Fruit fly (Drosophila melanogaster) whole organism: Measurements from ENCODE around the gene CG2955.

Source experiments
- CG8478 ChIP-seq: fragments of >200 bp; optimal IDR thresholded peaks from 2 replicates; lab custom pipeline; 2018; ENCODE audit warnings: inconsistent platforms
- Dll ChIP-seq: fragments of >200 bp; optimal IDR thresholded peaks from 2 replicates; lab custom pipeline; 2017
- EcR ChIP-seq, 2 experiments: fragments of >200 bp; optimal IDR thresholded peaks; 2 replicates each; lab custom pipeline; 2017; ENCODE audit warnings: missing biosample characterization in 2 of 2, missing genetic modification characterization in 2 of 2, missing genetic modification reagents in 2 of 2
- pan ChIP-seq: fragments of >200 bp; optimal IDR thresholded peaks from 2 replicates; lab custom pipeline; 2017
- psq ChIP-seq: fragments of >200 bp; optimal IDR thresholded peaks from 2 replicates; lab custom pipeline; 2017
- usp ChIP-seq: fragments of >200 bp; optimal IDR thresholded peaks from 2 replicates; lab custom pipeline; 2017; ENCODE audit warnings: missing biosample characterization, missing genetic modification characterization, mixed read lengths

DNA sequence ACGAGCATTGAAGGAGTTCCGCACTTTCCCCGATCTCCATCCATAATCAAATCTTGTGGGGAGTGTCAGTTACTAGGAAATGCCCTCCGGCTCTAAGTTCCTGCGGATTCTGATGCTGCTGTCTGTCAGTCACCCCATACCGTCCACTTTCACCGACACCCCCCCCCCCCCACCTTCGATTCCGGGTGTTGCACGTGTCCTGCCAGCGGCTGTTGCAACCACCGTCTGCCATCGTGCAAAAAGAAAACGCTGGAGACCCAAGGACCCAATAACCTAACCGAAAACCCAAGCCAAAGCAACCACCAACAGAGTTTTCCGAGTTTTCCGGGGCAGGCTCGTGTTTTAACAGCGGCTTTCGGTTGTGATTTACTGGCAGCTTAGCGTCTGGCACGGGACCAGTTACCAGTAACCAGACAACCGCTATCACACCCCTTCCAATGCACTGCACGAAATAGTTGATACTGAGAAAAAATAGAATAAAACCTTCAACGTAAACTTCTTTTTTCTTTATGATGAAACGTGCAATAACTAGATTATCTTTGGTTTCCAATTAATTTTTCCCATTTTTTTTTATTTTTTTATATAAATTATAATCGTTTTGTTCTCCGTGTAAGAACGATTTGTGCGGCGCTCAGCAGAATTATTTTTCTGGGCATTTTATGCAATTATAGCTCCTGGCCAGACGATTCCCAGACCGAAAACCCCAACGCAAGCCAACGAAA lies 24.3 kb upstream of the CG2955 start:
- TF ChIP-seq psq (lab: Kevin White, UChicago) (no peak), Dll (lab: Kevin White, UChicago) (no peak), pan (lab: Kevin White, UChicago) (no peak), usp (GFP tag; lab: Kevin White, UChicago) (no peak), CG8478 (lab: Kevin White, UChicago) (no peak), EcR (GFP tag; optimal IDR thresholded peaks at IDR 0.05; lab: Kevin White, UChicago) (no peak)
